Worm (Caenorhabditis elegans) whole organism, young adult: ENCODE data around the gene lgc-19.

Experiments used
- C06A6.2 ChIP-seq: fragments of 200-800 bp; sonication (Bioruptor generic); conservative IDR thresholded peaks from 2 replicates; pipeline ENCODE4 v1.3.6; 2022; ENCODE audit warnings: missing genetic modification characterization, missing compliant biosample characterization
- C17E4.6 ChIP-seq: fragments of 200-800 bp; sonication (Bioruptor generic); IDR thresholded peaks from 2 replicates; pipeline ENCODE4 v1.3.6; 2022; ENCODE audit warnings: missing genetic modification reagents, missing genetic modification characterization, missing compliant biosample characterization
- F10E7.11 ChIP-seq: sonication (generic microtip); optimal IDR thresholded peaks from 2 replicates; lab custom pipeline; 2017; ENCODE audit warnings: mild to moderate bottlenecking, missing genetic modification characterization, moderate library complexity, missing compliant biosample characterization
- F22D6.2 ChIP-seq: sonication (generic microtip); optimal IDR thresholded peaks from 2 replicates; lab custom pipeline; 2016; ENCODE audit warnings: mild to moderate bottlenecking, missing genetic modification characterization, missing compliant biosample characterization
- F39B2.1 ChIP-seq: fragments of 200-800 bp; sonication (Bioruptor generic); IDR thresholded peaks from 2 replicates; pipeline ENCODE4 v1.3.6; 2022; ENCODE audit warnings: missing genetic modification reagents, missing genetic modification characterization, missing compliant biosample characterization
- F52B5.7 ChIP-seq: sonication (generic microtip); optimal IDR thresholded peaks from 2 replicates; lab custom pipeline; 2016; ENCODE audit warnings: mild to moderate bottlenecking, missing genetic modification characterization, missing compliant biosample characterization
- F57C9.4 ChIP-seq: sonication (generic microtip); optimal IDR thresholded peaks from 2 replicates; lab custom pipeline; 2017; ENCODE audit warnings: mild to moderate bottlenecking, missing genetic modification characterization, missing compliant biosample characterization
- T07F8.4 ChIP-seq: sonication (generic microtip); optimal IDR thresholded peaks from 2 replicates; lab custom pipeline; 2016; ENCODE audit warnings: mild to moderate bottlenecking, missing genetic modification characterization, moderate library complexity, missing compliant biosample characterization
- Y56A3A.18 ChIP-seq: fragments of 200-800 bp; sonication (Bioruptor generic); IDR thresholded peaks from 2 replicates; pipeline ENCODE4 v1.3.6; 2022; ENCODE audit warnings: missing genetic modification reagents, missing genetic modification characterization, missing compliant biosample characterization
- aptf-3 ChIP-seq: fragments of 200-800 bp; sonication (Bioruptor generic); IDR thresholded peaks from 2 replicates; pipeline ENCODE4 v1.3.6; 2022; ENCODE audit warnings: missing genetic modification characterization, missing compliant biosample characterization
- athp-1 ChIP-seq: sonication (generic microtip); optimal IDR thresholded peaks from 2 replicates; lab custom pipeline; 2017; ENCODE audit warnings: mild to moderate bottlenecking, missing genetic modification characterization, missing compliant biosample characterization
- attf-3 ChIP-seq: fragments of 200-800 bp; sonication (Bioruptor generic); conservative IDR thresholded peaks from 2 replicates; pipeline ENCODE4 v1.3.6; 2022; ENCODE audit warnings: missing genetic modification reagents, missing genetic modification characterization, missing compliant biosample characterization
- attf-5 ChIP-seq: fragments of 200-800 bp; sonication (Bioruptor generic); optimal IDR thresholded peaks from 2 replicates; lab custom pipeline; 2018; ENCODE audit warnings: mild to moderate bottlenecking, missing genetic modification characterization, missing compliant biosample characterization
- bed-2 ChIP-seq: fragments of 200-800 bp; sonication (Bioruptor generic); IDR thresholded peaks from 2 replicates; pipeline ENCODE4 v1.3.6; 2022; ENCODE audit warnings: missing genetic modification reagents, missing genetic modification characterization, missing compliant biosample characterization
- ccch-3 ChIP-seq: fragments of 200-800 bp; sonication (Bioruptor generic); optimal IDR thresholded peaks from 2 replicates; lab custom pipeline; 2018; ENCODE audit warnings: mild to moderate bottlenecking, missing genetic modification characterization, missing compliant biosample characterization
- cebp-1 ChIP-seq, 2 experiments: fragments of 200-800 bp in 1 of 2; sonication (Bioruptor generic) in 1 of 2; sonication (generic microtip) in 1 of 2; IDR thresholded peaks in 1 of 2; optimal IDR thresholded peaks in 1 of 2; 2 replicates each; pipeline versions ENCODE4 v1.3.6 to Lab custom; 2017 to 2022; ENCODE audit warnings: missing compliant biosample characterization in 2 of 2, missing genetic modification characterization in 2 of 2, mild to moderate bottlenecking in 1 of 2, missing genetic modification reagents in 1 of 2, moderate library complexity in 1 of 2
- cebp-2 ChIP-seq: fragments of 200-800 bp; sonication (Bioruptor generic); IDR thresholded peaks from 2 replicates; pipeline ENCODE4 v1.3.6; 2022; ENCODE audit warnings: missing genetic modification characterization, missing compliant biosample characterization
- ceh-100 ChIP-seq: fragments of 200-800 bp; sonication (Bioruptor generic); IDR thresholded peaks from 2 replicates; pipeline ENCODE4 v1.3.6; 2022; ENCODE audit warnings: missing genetic modification reagents, missing genetic modification characterization, missing compliant biosample characterization
- dox-1 ChIP-seq: fragments of 200-800 bp; sonication (Bioruptor generic); IDR thresholded peaks from 2 replicates; pipeline ENCODE4 v1.3.6; 2022; ENCODE audit warnings: missing genetic modification reagents, missing genetic modification characterization, missing compliant biosample characterization
- dpff-1 ChIP-seq: sonication (generic microtip); optimal IDR thresholded peaks from 2 replicates; lab custom pipeline; 2017; ENCODE audit warnings: mild to moderate bottlenecking, missing genetic modification characterization, missing compliant biosample characterization
- dpl-1 ChIP-seq: fragments of 150-350 bp; optimal IDR thresholded peaks from 2 replicates; lab custom pipeline; 2014; ENCODE audit warnings: missing biosample characterization, missing genetic modification reagents, missing genetic modification characterization
- efl-1 ChIP-seq: fragments of 150-350 bp; optimal IDR thresholded peaks from 2 replicates; lab custom pipeline; 2014; ENCODE audit warnings: missing biosample characterization, missing genetic modification reagents, missing genetic modification characterization
- egl-18 ChIP-seq: fragments of 200-800 bp; sonication (Bioruptor generic); IDR thresholded peaks from 2 replicates; pipeline ENCODE4 v1.3.6; 2022; ENCODE audit warnings: missing genetic modification reagents, missing genetic modification characterization, missing compliant biosample characterization
- egl-44 ChIP-seq: fragments of 200-800 bp; sonication (Bioruptor generic); IDR thresholded peaks from 2 replicates; pipeline ENCODE4 v1.3.6; 2022; ENCODE audit warnings: missing genetic modification reagents, missing genetic modification characterization, missing compliant biosample characterization
- gei-17 ChIP-seq: fragments of 200-800 bp; sonication (Bioruptor generic); optimal IDR thresholded peaks from 2 replicates; lab custom pipeline; 2018; ENCODE audit warnings: mild to moderate bottlenecking, missing genetic modification characterization, missing compliant biosample characterization
- hrde-1 ChIP-seq: sonication (generic microtip); optimal IDR thresholded peaks from 2 replicates; lab custom pipeline; 2016; ENCODE audit warnings: missing genetic modification characterization, mild to moderate bottlenecking, missing compliant biosample characterization, moderate library complexity, missing genotype, missing genetic modification reagents, borderline replicate concordance
- hsf-1 ChIP-seq: fragments of 200-800 bp; sonication (Bioruptor generic); IDR thresholded peaks from 2 replicates; pipeline ENCODE4 v1.3.6; 2022; ENCODE audit warnings: missing genetic modification reagents, missing genetic modification characterization, missing compliant biosample characterization
- lag-1 ChIP-seq: fragments of 200-800 bp; sonication (Bioruptor generic); IDR thresholded peaks from 2 replicates; pipeline ENCODE4 v1.3.6; 2022; ENCODE audit warnings: missing genetic modification reagents, missing genetic modification characterization, missing compliant biosample characterization
- let-607 ChIP-seq, 2 experiments: fragments of 200-800 bp in 1 of 2; sonication (Bioruptor generic) in 1 of 2; sonication (generic microtip) in 1 of 2; optimal IDR thresholded peaks; 2 replicates each; lab custom pipeline; 2016 to 2018; ENCODE audit warnings: mild to moderate bottlenecking in 2 of 2, missing compliant biosample characterization in 2 of 2, missing genetic modification characterization in 2 of 2, moderate library complexity in 2 of 2, missing genotype in 1 of 2
- lin-26 ChIP-seq: fragments of 200-800 bp; sonication (Bioruptor generic); IDR thresholded peaks from 2 replicates; pipeline ENCODE4 v1.3.6; 2022; ENCODE audit warnings: missing genetic modification reagents, missing genetic modification characterization, missing compliant biosample characterization
- lsl-1 ChIP-seq: fragments of 200-800 bp; sonication (Bioruptor generic); optimal IDR thresholded peaks from 2 replicates; lab custom pipeline; 2018; ENCODE audit warnings: mild to moderate bottlenecking, missing genetic modification characterization, moderate library complexity, missing compliant biosample characterization
- lsy-27 ChIP-seq: sonication (generic microtip); optimal IDR thresholded peaks from 2 replicates; lab custom pipeline; 2017; ENCODE audit warnings: missing genetic modification characterization, mild to moderate bottlenecking, missing compliant biosample characterization, antibody characterized with exemption, missing genotype, borderline replicate concordance; ENCODE audit not compliant: insufficient read depth
- mcd-1 ChIP-seq: fragments of 200-800 bp; sonication (Bioruptor generic); IDR thresholded peaks from 2 replicates; pipeline ENCODE4 v1.3.6; 2022; ENCODE audit warnings: missing genetic modification reagents, missing genetic modification characterization, missing compliant biosample characterization
- mes-4 ChIP-seq: sonication (generic microtip); optimal IDR thresholded peaks from 2 replicates; lab custom pipeline; 2016; ENCODE audit warnings: missing genotype, missing genetic modification characterization, missing compliant biosample characterization
- nfyb-1 ChIP-seq: fragments of 200-800 bp; sonication (Bioruptor generic); IDR thresholded peaks from 2 replicates; pipeline ENCODE4 v1.3.6; 2022; ENCODE audit warnings: missing genetic modification reagents, missing genetic modification characterization, missing compliant biosample characterization
- nhr-179 ChIP-seq: sonication (generic microtip); optimal IDR thresholded peaks from 2 replicates; lab custom pipeline; 2016; ENCODE audit warnings: mild to moderate bottlenecking, missing genetic modification characterization, missing compliant biosample characterization
- rpc-1 ChIP-seq, 2 experiments: fragments of 150-350 bp in 1 of 2; sonication (generic microtip) in 1 of 2; optimal IDR thresholded peaks; 2 replicates each; lab custom pipeline; 2014 to 2018; ENCODE audit warnings: missing biosample characterization in 1 of 2, missing genetic modification characterization in 1 of 2, missing genetic modification reagents in 1 of 2, missing genotype in 1 of 2
- sdz-38 ChIP-seq: sonication (generic microtip); optimal IDR thresholded peaks from 2 replicates; lab custom pipeline; 2016; ENCODE audit warnings: missing genotype, missing genetic modification characterization, missing compliant biosample characterization
- sea-2 ChIP-seq: fragments of 200-800 bp; sonication (Bioruptor generic); IDR thresholded peaks from 2 replicates; pipeline ENCODE4 v1.3.6; 2022; ENCODE audit warnings: missing genetic modification characterization, missing compliant biosample characterization
- snpc-3.4 ChIP-seq: sonication (generic microtip); optimal IDR thresholded peaks from 2 replicates; lab custom pipeline; 2017; ENCODE audit warnings: missing genetic modification characterization, mild to moderate bottlenecking, missing compliant biosample characterization, antibody characterized with exemption, moderate library complexity, missing genotype, missing genetic modification reagents
- tbx-9 ChIP-seq: sonication (generic microtip); optimal IDR thresholded peaks from 2 replicates; lab custom pipeline; 2016; ENCODE audit warnings: borderline replicate concordance, missing genetic modification characterization, inconsistent platforms, missing compliant biosample characterization
- tlf-1 ChIP-seq: fragments of 200-800 bp; sonication (Bioruptor generic); optimal IDR thresholded peaks from 2 replicates; lab custom pipeline; 2018; ENCODE audit warnings: mild to moderate bottlenecking, missing genetic modification characterization, missing compliant biosample characterization
- unc-130 ChIP-seq: sonication (generic microtip); optimal IDR thresholded peaks from 2 replicates; lab custom pipeline; 2016; ENCODE audit warnings: missing genetic modification reagents, missing genetic modification characterization, missing compliant biosample characterization
- zfh-2 ChIP-seq: fragments of 200-800 bp; sonication (Bioruptor generic); conservative IDR thresholded peaks from 2 replicates; pipeline ENCODE4 v1.3.6; 2022; ENCODE audit warnings: missing genetic modification reagents, missing genetic modification characterization, missing compliant biosample characterization
- zim-3 ChIP-seq: sonication (generic microtip); optimal IDR thresholded peaks from 2 replicates; lab custom pipeline; 2017; ENCODE audit warnings: mild to moderate bottlenecking, missing genetic modification characterization, moderate library complexity, missing compliant biosample characterization
- ztf-18 ChIP-seq: sonication (generic microtip); optimal IDR thresholded peaks from 2 replicates; lab custom pipeline; 2016; ENCODE audit warnings: missing genotype, mild to moderate bottlenecking, missing genetic modification characterization, missing compliant biosample characterization
- ztf-28 ChIP-seq: fragments of 200-800 bp; sonication (Bioruptor generic); IDR thresholded peaks from 2 replicates; pipeline ENCODE4 v1.3.6; 2022; ENCODE audit warnings: missing genetic modification reagents, missing genetic modification characterization, missing compliant biosample characterization
- ztf-6 ChIP-seq: fragments of 200-800 bp; sonication (Bioruptor generic); IDR thresholded peaks from 2 replicates; pipeline ENCODE4 v1.3.6; 2022; ENCODE audit warnings: missing genetic modification reagents, missing genetic modification characterization, missing compliant biosample characterization

lgc-19 gene

ce11 chrIV:15931176-15931575 lies 31.3 kb downstream of the lgc-19 start (continued):
- TF ChIP-seq zim-3 (tag; lab: Kevin White, UChicago) (peak; percentile 78), dox-1 (no peak; the same call in 1 of the 2 replicates), mes-4 (peak; percentile 17), C06A6.2 (no peak), egl-44 (peak; percentile 39; the same call in 1 of the 2 replicates), nhr-179 (no peak), F39B2.1 (GFP tag; lab: Robert Waterston, UW) (no peak), bed-2 (no peak), egl-18 (GFP tag; lab: Robert Waterston, UW) (no peak), cebp-2 (GFP tag; lab: Robert Waterston, UW) (0 out of 2 replicates have a peak, but pooled peaks have one; percentile 43), T07F8.4 (no peak), lag-1 (GFP tag; lab: Robert Waterston, UW) (no peak), sdz-38 (tag; lab: Kevin White, UChicago) (no peak), mcd-1 (GFP tag; lab: Robert Waterston, UW) (0 out of 2 replicates have a peak, but pooled peaks have one; percentile 14), sea-2 (GFP tag; lab: Robert Waterston, UW) (no peak), F22D6.2 (tag; lab: Kevin White, UChicago) (no peak), attf-5 (peak; percentile 15), dpl-1 (GFP tag; lab: Kevin White, UChicago) (no peak), ztf-28 (GFP tag; lab: Robert Waterston, UW) (no peak), ztf-18 (tag; lab: Kevin White, UChicago) (peak; percentile 63), athp-1 (peak; percentile 35), attf-3 (no peak), F57C9.4 (tag; lab: Kevin White, UChicago) (no peak), hsf-1 (GFP tag; lab: Robert Waterston, UW) (peak; percentile 79), unc-130 (GFP tag; lab: Kevin White, UChicago) (no peak), F10E7.11 (tag; lab: Kevin White, UChicago) (peak; percentile 25), gei-17 (no peak), hrde-1 (tag; lab: Kevin White, UChicago) (peak; percentile 2), zfh-2 (GFP tag; lab: Robert Waterston, UW) (no peak), nfyb-1 (peak; percentile 67), lsy-27 (tag; lab: Kevin White, UChicago) (peak; percentile 43), ztf-6 (GFP tag; lab: Robert Waterston, UW) (no peak), snpc-3.4 (tag; lab: Kevin White, UChicago) (peak; percentile 69), dpff-1 (tag; lab: Kevin White, UChicago) (no peak), C17E4.6 (GFP tag; lab: Robert Waterston, UW) (no peak), cebp-1 (GFP tag; IDR thresholded peaks at IDR 0.05; lab: Robert Waterston, UW) (0 out of 2 replicates have a peak, but pooled peaks have one; percentile 33), cebp-1 (tag; optimal IDR thresholded peaks at IDR 0.05; lab: Kevin White, UChicago) (no peak), ccch-3 (GFP tag; lab: Kevin White, UChicago) (no peak), rpc-1 (optimal IDR thresholded peaks at IDR 0.05; lab: Kevin White, UChicago) (peak; percentile 72), rpc-1 (tag; optimal IDR thresholded peaks at IDR 0.05; lab: Kevin White, UChicago) (peak; percentile 71), ceh-100 (GFP tag; lab: Robert Waterston, UW) (no peak), F52B5.7 (no peak), let-607 (tag; optimal IDR thresholded peaks at IDR 0.05; lab: Kevin White, UChicago) (peak in 1 of 2 experiments; percentile 7), efl-1 (GFP tag; lab: Kevin White, UChicago) (no peak), lin-26 (GFP tag; lab: Robert Waterston, UW) (peak; percentile 87), lsl-1 (GFP tag; lab: Kevin White, UChicago) (no peak), aptf-3 (GFP tag; lab: Robert Waterston, UW) (peak; percentile 84; the same call in 1 of the 2 replicates), Y56A3A.18 (GFP tag; lab: Robert Waterston, UW) (peak; percentile 89), tlf-1 (GFP tag; lab: Kevin White, UChicago) (peak; percentile 56), tbx-9 (tag; lab: Kevin White, UChicago) (no peak)
